Fruit fly (Drosophila melanogaster) S2 (cell line): ENCODE data around the gene Taf6.

Source experiments
- CG8478 ChIP-seq: fragments of >200 bp; optimal IDR thresholded peaks from 2 replicates; lab custom pipeline; 2018
- CTCF ChIP-seq, 2 experiments: fragments of >200 bp; optimal IDR thresholded peaks; 2 replicates each; lab custom pipeline; 2018

dm6 chr3L:19557996-19558375, 40.9 kb upstream of the Taf6 start:
- TF ChIP-seq CTCF (optimal IDR thresholded peaks at IDR 0.05; lab: Kevin White, UChicago): no peak
- no peak for TF ChIP-seq CG8478
